Worm (Caenorhabditis elegans) whole organism, L1 larva: Measurements from ENCODE around the gene ndnf-1.

Experiments used
- C16A3.4 ChIP-seq: fragments of 150-350 bp; optimal IDR thresholded peaks from 2 replicates; lab custom pipeline; 2014; ENCODE audit warnings: missing biosample characterization, missing genetic modification characterization
- C34B4.2 ChIP-seq: sonication (generic microtip); optimal IDR thresholded peaks from 2 replicates; lab custom pipeline; 2017; ENCODE audit warnings: mild to moderate bottlenecking, missing genetic modification characterization, missing compliant biosample characterization
- F16B12.6 ChIP-seq: fragments of 150-350 bp; optimal IDR thresholded peaks from 2 replicates; lab custom pipeline; 2014; ENCODE audit warnings: missing biosample characterization, missing genetic modification characterization
- Y116A8C.19 ChIP-seq: sonication (generic microtip); optimal IDR thresholded peaks from 2 replicates; lab custom pipeline; 2016; ENCODE audit warnings: missing compliant biosample characterization, missing genetic modification characterization, borderline replicate concordance
- aha-1 ChIP-seq: fragments of 150-350 bp; optimal IDR thresholded peaks from 2 replicates; lab custom pipeline; 2014; ENCODE audit warnings: missing biosample characterization, missing genetic modification characterization
- ama-1 ChIP-seq: fragments of 150-350 bp; optimal IDR thresholded peaks from 2 replicates; lab custom pipeline; 2014
- blmp-1 ChIP-seq: fragments of 150-350 bp; optimal IDR thresholded peaks from 2 replicates; lab custom pipeline; 2014; ENCODE audit warnings: missing biosample characterization, missing genetic modification characterization
- ceh-63 ChIP-seq: fragments of 200-800 bp; sonication (Bioruptor generic); optimal IDR thresholded peaks from 2 replicates; lab custom pipeline; 2018; ENCODE audit warnings: mild to moderate bottlenecking, missing genetic modification characterization, missing compliant biosample characterization
- ceh-8 ChIP-seq: fragments of 200-800 bp; sonication (Bioruptor generic); optimal IDR thresholded peaks from 2 replicates; lab custom pipeline; 2018; ENCODE audit warnings: mild to moderate bottlenecking, missing genetic modification characterization, moderate library complexity, missing compliant biosample characterization
- ceh-82 ChIP-seq, 3 experiments: fragments of 150-350 bp in 1 of 3; sonication (generic microtip) in 2 of 3; optimal IDR thresholded peaks; 2 replicates each; lab custom pipeline; 2014 to 2017; ENCODE audit warnings: missing biosample characterization in 3 of 3, missing genetic modification characterization in 3 of 3
- ces-1 ChIP-seq: fragments of 150-350 bp; optimal IDR thresholded peaks from 2 replicates; lab custom pipeline; 2014; ENCODE audit warnings: missing biosample characterization, missing genetic modification reagents, missing genetic modification characterization
- dpl-1 ChIP-seq, 3 experiments: fragments of 150-350 bp in 2 of 3; sonication (generic microtip) in 1 of 3; optimal IDR thresholded peaks; 2 replicates each; lab custom pipeline; 2014 to 2017; ENCODE audit warnings: missing biosample characterization in 3 of 3, missing genetic modification characterization in 3 of 3, missing genetic modification reagents in 3 of 3
- dsc-1 ChIP-seq: sonication (generic microtip); optimal IDR thresholded peaks from 2 replicates; lab custom pipeline; 2016; ENCODE audit warnings: mild to moderate bottlenecking, missing genetic modification characterization, missing compliant biosample characterization
- efl-1 ChIP-seq, 4 experiments: fragments of 150-350 bp; optimal IDR thresholded peaks in 3 of 4; peaks in 1 of 4; 1 replicate in 1 of 4; 2 replicates in 3 of 4; lab custom pipeline; 2014; ENCODE audit warnings: missing biosample characterization in 2 of 4, missing genetic modification characterization in 2 of 4, missing genetic modification reagents in 2 of 4
- elt-2 ChIP-seq: sonication (generic microtip); optimal IDR thresholded peaks from 2 replicates; lab custom pipeline; 2016; ENCODE audit warnings: missing genetic modification characterization, mild to moderate bottlenecking, inconsistent platforms, missing compliant biosample characterization, missing genetic modification reagents
- elt-3 ChIP-seq, 6 experiments: fragments of 150-350 bp in 1 of 6; sonication (generic microtip); optimal IDR thresholded peaks; 2 replicates each; lab custom pipeline; 2017 to 2018; ENCODE audit warnings: missing biosample characterization in 6 of 6, missing genetic modification characterization in 6 of 6, inconsistent platforms in 1 of 6
- ets-5 ChIP-seq: fragments of 200-800 bp; sonication (Bioruptor generic); IDR thresholded peaks from 2 replicates; pipeline ENCODE4 v1.3.6; 2022; ENCODE audit warnings: missing genetic modification characterization, missing compliant biosample characterization
- fos-1 ChIP-seq: fragments of 150-350 bp; optimal IDR thresholded peaks from 2 replicates; lab custom pipeline; 2014; ENCODE audit warnings: missing biosample characterization, missing genetic modification characterization
- grh-1 ChIP-seq: fragments of 200-800 bp; sonication (Bioruptor generic); IDR thresholded peaks from 2 replicates; pipeline ENCODE4 v1.3.6; 2022; ENCODE audit warnings: missing genetic modification reagents, missing genetic modification characterization, missing compliant biosample characterization
- hlh-17 ChIP-seq: fragments of 200-800 bp; sonication (Bioruptor generic); optimal IDR thresholded peaks from 2 replicates; lab custom pipeline; 2018; ENCODE audit warnings: missing genetic modification characterization, mild to moderate bottlenecking, missing compliant biosample characterization, moderate library complexity, borderline replicate concordance
- hpl-2 ChIP-seq: fragments of 150-350 bp; optimal IDR thresholded peaks from 2 replicates; lab custom pipeline; 2014; ENCODE audit warnings: missing biosample characterization, missing genetic modification reagents, missing genetic modification characterization
- isw-1 ChIP-seq: fragments of 200-800 bp; sonication (Bioruptor generic); IDR thresholded peaks from 2 replicates; pipeline ENCODE4 v1.3.6; 2022; ENCODE audit warnings: missing genetic modification characterization, missing compliant biosample characterization
- lin-13 ChIP-seq: fragments of 150-350 bp; optimal IDR thresholded peaks from 2 replicates; lab custom pipeline; 2014; ENCODE audit warnings: missing biosample characterization, missing genetic modification reagents, missing genetic modification characterization
- lir-3 ChIP-seq: sonication (generic microtip); optimal IDR thresholded peaks from 2 replicates; lab custom pipeline; 2016; ENCODE audit warnings: mild to moderate bottlenecking, missing genetic modification characterization, moderate library complexity, missing compliant biosample characterization; ENCODE audit not compliant: poor library complexity
- mab-9 ChIP-seq: fragments of 200-800 bp; sonication (Bioruptor generic); IDR thresholded peaks from 2 replicates; pipeline ENCODE4 v1.3.6; 2022; ENCODE audit warnings: missing genetic modification reagents, missing genetic modification characterization, missing compliant biosample characterization
- mep-1 ChIP-seq: fragments of 150-350 bp; optimal IDR thresholded peaks from 2 replicates; lab custom pipeline; 2014; ENCODE audit warnings: missing biosample characterization, missing genetic modification characterization
- nhr-12 ChIP-seq: sonication (generic microtip); optimal IDR thresholded peaks from 2 replicates; lab custom pipeline; 2017; ENCODE audit warnings: missing biosample characterization, missing genetic modification characterization
- nhr-237 ChIP-seq: fragments of 150-350 bp; optimal IDR thresholded peaks from 2 replicates; lab custom pipeline; 2014; ENCODE audit warnings: missing biosample characterization, missing genetic modification characterization
- nhr-47 ChIP-seq: sonication (generic microtip); optimal IDR thresholded peaks from 2 replicates; lab custom pipeline; 2016; ENCODE audit warnings: mild to moderate bottlenecking, missing genetic modification characterization, moderate library complexity, missing compliant biosample characterization
- nhr-77 ChIP-seq: fragments of 150-350 bp; optimal IDR thresholded peaks from 2 replicates; lab custom pipeline; 2014; ENCODE audit warnings: missing biosample characterization, missing genetic modification characterization
- nhr-84 ChIP-seq: sonication (generic microtip); optimal IDR thresholded peaks from 2 replicates; lab custom pipeline; 2017; ENCODE audit warnings: missing biosample characterization, missing genetic modification characterization
- nhr-85 ChIP-seq: sonication (generic microtip); peaks from one replicate; lab custom pipeline; 2016; ENCODE audit warnings: missing genetic modification characterization, inconsistent platforms, missing compliant biosample characterization
- pax-3 ChIP-seq: fragments of 200-800 bp; sonication (Bioruptor generic); optimal IDR thresholded peaks from 2 replicates; lab custom pipeline; 2018; ENCODE audit warnings: mild to moderate bottlenecking, missing genetic modification characterization, moderate library complexity, missing compliant biosample characterization
- pqm-1 ChIP-seq: sonication (generic microtip); optimal IDR thresholded peaks from 3 replicates; lab custom pipeline; 2017; ENCODE audit warnings: missing biosample characterization, missing genetic modification characterization
- rnt-1 ChIP-seq: sonication (generic microtip); optimal IDR thresholded peaks from 2 replicates; lab custom pipeline; 2016; ENCODE audit warnings: mild to moderate bottlenecking, missing genetic modification characterization, moderate library complexity, missing compliant biosample characterization
- skn-1 ChIP-seq: fragments of 150-350 bp; optimal IDR thresholded peaks from 2 replicates; lab custom pipeline; 2014; ENCODE audit warnings: missing biosample characterization, missing genetic modification characterization
- snu-23 ChIP-seq: sonication (generic microtip); optimal IDR thresholded peaks from 2 replicates; lab custom pipeline; 2016; ENCODE audit warnings: missing genetic modification characterization, missing compliant biosample characterization
- sptf-1 ChIP-seq: fragments of 150-350 bp; optimal IDR thresholded peaks from 2 replicates; lab custom pipeline; 2014; ENCODE audit warnings: missing biosample characterization, missing genetic modification characterization
- swsn-7 ChIP-seq: sonication (generic microtip); optimal IDR thresholded peaks from 2 replicates; lab custom pipeline; 2016; ENCODE audit warnings: missing genetic modification characterization, missing compliant biosample characterization
- unc-130 ChIP-seq: fragments of 150-350 bp; optimal IDR thresholded peaks from 2 replicates; lab custom pipeline; 2017; ENCODE audit warnings: missing biosample characterization, missing genetic modification characterization, inconsistent platforms
- unc-30 ChIP-seq: sonication (generic microtip); optimal IDR thresholded peaks from 2 replicates; lab custom pipeline; 2017; ENCODE audit warnings: missing biosample characterization, missing genetic modification characterization
- unc-86 ChIP-seq: sonication (generic microtip); optimal IDR thresholded peaks from 2 replicates; lab custom pipeline; 2016; ENCODE audit warnings: missing genetic modification characterization, missing compliant biosample characterization
- vab-15 ChIP-seq: sonication (generic microtip); optimal IDR thresholded peaks from 2 replicates; lab custom pipeline; 2017; ENCODE audit warnings: missing genotype, mild to moderate bottlenecking, missing genetic modification characterization, missing compliant biosample characterization
- xbp-1 ChIP-seq: sonication (generic microtip); optimal IDR thresholded peaks from 2 replicates; lab custom pipeline; 2016; ENCODE audit warnings: missing genetic modification characterization, missing compliant biosample characterization

The ndnf-1 gene

DNA sequence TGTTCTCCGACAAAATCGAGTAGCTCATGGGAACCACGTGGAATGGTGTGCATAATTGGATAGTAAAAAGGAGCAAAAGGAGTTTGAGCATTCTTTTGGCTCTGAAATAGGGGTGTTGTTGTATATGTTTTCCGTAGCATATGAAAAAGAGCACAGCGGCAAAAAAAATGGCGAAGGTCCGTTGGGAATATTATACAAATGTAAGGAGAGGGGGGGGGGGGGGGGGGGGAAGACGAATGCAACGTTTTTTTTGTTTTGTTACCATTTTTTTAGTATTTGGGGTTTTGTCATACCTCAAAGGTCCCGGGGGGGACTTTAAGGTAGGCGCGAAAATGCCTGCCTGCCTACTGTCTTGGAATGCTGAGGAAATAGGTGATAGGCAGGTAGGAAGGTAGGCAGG, at the start of gene ndnf-1:
TSS of gene ndnf-1 (minus strand) at position 101 of the 400 bp plus-strand sequence.
- TF ChIP-seq C16A3.4: no peak
- TF ChIP-seq hlh-17 (GFP tag; lab: Kevin White, UChicago): no peak
- no peak for TF ChIP-seq blmp-1 (tag; lab: Kevin White, UChicago)
- no peak for TF ChIP-seq F16B12.6 (tag; lab: Kevin White, UChicago)
- no peak for TF ChIP-seq pax-3
- no peak for TF ChIP-seq swsn-7 (tag; lab: Kevin White, UChicago)
- TF ChIP-seq, all 84 proteins: peak for 0

DNA sequence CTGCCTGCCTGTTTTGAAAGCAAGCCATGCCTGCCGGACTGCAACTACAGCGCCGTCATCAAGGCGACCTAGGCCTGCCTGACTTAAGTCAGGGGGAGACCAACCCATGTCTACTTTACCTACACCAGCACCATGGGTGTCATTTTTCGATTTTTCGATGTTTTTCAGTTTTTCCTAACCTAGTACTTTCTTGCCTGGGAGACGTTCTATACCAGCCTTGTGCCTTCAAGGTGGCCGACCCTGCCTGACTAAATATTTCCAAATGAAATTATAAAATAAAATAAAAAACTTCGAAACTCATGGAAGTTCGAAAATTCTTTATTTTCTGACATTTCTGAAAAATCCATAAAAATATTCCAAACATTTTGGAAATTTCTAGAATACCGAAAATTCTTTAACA, 48.1 kb upstream of the ndnf-1 start:
- TF ChIP-seq nhr-237 (tag; lab: Kevin White, UChicago) (no peak), grh-1 (GFP tag; lab: Robert Waterston, UW) (no peak), elt-2 (no peak), rnt-1 (tag; lab: Kevin White, UChicago) (no peak), nhr-47 (tag; lab: Kevin White, UChicago) (no peak), nhr-84 (tag; lab: Kevin White, UChicago) (no peak)

DNA sequence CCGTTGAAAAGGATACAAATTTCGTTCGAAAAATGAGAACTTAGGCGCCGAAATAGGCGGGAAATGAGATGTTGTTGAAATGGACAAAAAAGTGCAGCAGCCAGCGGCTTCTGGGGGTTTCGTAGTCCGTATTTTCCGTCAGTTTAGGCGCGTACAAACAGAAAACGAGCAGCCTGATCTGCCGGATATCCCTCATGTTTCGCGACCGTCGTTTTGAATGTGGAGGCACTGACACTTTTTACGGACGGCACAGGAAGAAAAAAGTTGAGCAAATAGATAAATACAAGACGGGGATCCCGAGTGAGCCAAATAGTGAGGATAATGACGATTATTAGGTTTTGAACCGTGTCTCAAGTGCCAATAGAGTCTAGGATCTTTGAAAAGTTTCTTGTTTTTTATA, 47.5 kb upstream of the ndnf-1 start, which contains the start of gene Y67D8C.22:
TSS of gene Y67D8C.22 (minus strand) at position 101 of the 400 bp plus-strand sequence.
- TF ChIP-seq unc-30 (tag; lab: Kevin White, UChicago) (no peak), mab-9 (GFP tag; lab: Robert Waterston, UW) (no peak), C34B4.2 (tag; lab: Kevin White, UChicago) (no peak)

DNA sequence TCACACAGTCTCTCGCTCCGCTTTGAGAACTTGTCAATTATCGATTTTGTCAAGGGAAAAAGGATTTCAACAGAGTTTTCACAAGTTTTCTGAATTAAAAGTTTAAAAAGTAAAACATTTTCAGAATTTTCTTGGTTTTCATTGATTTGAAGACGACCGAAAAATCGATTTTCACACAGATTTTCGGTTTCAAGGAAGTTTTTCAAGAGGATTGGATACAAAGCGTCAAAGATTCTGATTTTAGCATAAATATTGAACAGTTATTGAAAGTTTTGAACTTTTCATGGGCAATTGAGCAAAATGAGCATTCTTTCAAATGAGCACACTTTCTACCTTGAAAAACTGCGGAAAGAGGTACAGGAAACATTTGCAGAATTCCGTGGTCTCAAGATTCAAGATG, 43.3 kb upstream of the ndnf-1 start, which contains the start of gene Y67D8C.2:
TSS of gene Y67D8C.2 (plus strand) at position 301 of the 400 bp plus-strand sequence.
- TF ChIP-seq ceh-82 (tag; optimal IDR thresholded peaks at IDR 0.05; lab: Kevin White, UChicago) (no peak), ces-1 (GFP tag; lab: Kevin White, UChicago) (no peak), dpl-1 (GFP tag; optimal IDR thresholded peaks at IDR 0.05; lab: Kevin White, UChicago) (no peak), unc-30 (tag; lab: Kevin White, UChicago) (no peak), xbp-1 (tag; lab: Kevin White, UChicago) (no peak), nhr-85 (tag; lab: Kevin White, UChicago) (no peak), hpl-2 (no peak), Y116A8C.19 (tag; lab: Kevin White, UChicago) (no peak), aha-1 (tag; lab: Kevin White, UChicago) (no peak)

DNA sequence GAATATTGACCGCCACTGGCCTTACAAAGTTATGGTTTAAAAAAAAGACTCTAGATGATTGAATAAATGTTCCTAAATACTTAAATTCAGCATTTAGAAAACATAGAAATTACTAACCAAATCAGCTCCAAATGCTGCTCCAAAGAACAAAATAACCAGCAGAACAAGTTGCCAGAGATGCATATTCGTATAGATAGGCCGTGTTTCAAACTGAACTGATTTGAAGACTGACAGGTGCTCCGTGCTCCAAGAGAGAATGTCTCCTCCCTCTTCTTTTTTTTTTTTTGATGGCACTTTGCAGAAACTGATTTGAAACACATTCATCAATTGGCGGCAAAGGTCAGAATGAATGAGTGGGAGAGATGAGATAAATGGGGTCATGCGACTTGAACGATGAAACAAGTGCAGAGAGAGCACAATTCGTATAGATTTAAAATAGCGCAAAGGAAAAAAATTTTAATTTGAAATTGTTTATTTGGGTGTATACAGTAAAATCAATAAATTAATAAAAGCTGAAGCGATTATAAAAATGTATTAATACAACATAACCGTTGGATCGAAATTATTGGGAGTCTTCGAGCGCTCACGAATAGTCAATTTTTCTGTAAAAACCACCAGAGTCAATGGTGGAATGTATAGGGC, 41.0 kb upstream of the ndnf-1 start, which contains the start of gene cpg-9:
TSS of gene cpg-9 (minus strand) at position 592 of the 642 bp plus-strand sequence.
- TF ChIP-seq ces-1 (GFP tag; lab: Kevin White, UChicago) (no peak), elt-3 (tag; optimal IDR thresholded peaks at IDR 0.05; lab: Kevin White, UChicago) (no peak), ceh-63 (no peak), skn-1 (no peak), ets-5 (no peak), ceh-8 (no peak), nhr-77 (tag; lab: Kevin White, UChicago) (no peak), nhr-84 (tag; lab: Kevin White, UChicago) (no peak), fos-1 (no peak), efl-1 (optimal IDR thresholded peaks at IDR 0.05; lab: Kevin White, UChicago) (no peak), efl-1 (GFP tag; optimal IDR thresholded peaks at IDR 0.05 in 1 of 2; lab: Kevin White, UChicago) (peak in 1 of 2 experiments; percentile 37), lin-13 (GFP tag; lab: Kevin White, UChicago) (no peak), nhr-12 (tag; lab: Kevin White, UChicago) (no peak), xbp-1 (tag; lab: Kevin White, UChicago) (no peak), unc-130 (peak; percentile 26), dsc-1 (tag; lab: Kevin White, UChicago) (peak; percentile 57), ama-1 (lab: Kevin White, UChicago) (no peak), sptf-1 (tag; lab: Kevin White, UChicago) (no peak), rnt-1 (tag; lab: Kevin White, UChicago) (peak; percentile 67), mep-1 (tag; lab: Kevin White, UChicago) (no peak), isw-1 (GFP tag; lab: Robert Waterston, UW) (no peak), ceh-82 (tag; optimal IDR thresholded peaks at IDR 0.05; lab: Kevin White, UChicago) (no peak), snu-23 (no peak), lir-3 (tag; lab: Kevin White, UChicago) (no peak), unc-86 (tag; lab: Kevin White, UChicago) (no peak), pqm-1 (tag; lab: Kevin White, UChicago) (no peak), vab-15 (tag; lab: Kevin White, UChicago) (no peak)
